Worm (Caenorhabditis elegans): ENCODE results near the gene F55H2.7.

F55H2.7 gene

ce11 chrIII:9507799-9508198 is 8.2 kb downstream of the F55H2.7 start, which contains the start of gene vha-14 (continued):
- TF ChIP-seq tag-97 (GFP tag; IDR thresholded peaks at IDR 0.05) (no peak), cey-2 (tag; optimal IDR thresholded peaks at IDR 0.05; ENCODE audit: borderline replicate concordance, insufficient read depth) (no peak), dpl-1 (GFP tag; optimal IDR thresholded peaks at IDR 0.05) (peak; percentile 35), ama-1 (optimal IDR thresholded peaks at IDR 0.05) (peak; percentile 43), D1046.2 (GFP tag; IDR thresholded peaks at IDR 0.05) (no peak), tra-1 (GFP tag; IDR thresholded peaks at IDR 0.05) (no peak), lin-29 (GFP tag; IDR thresholded peaks at IDR 0.05) (no peak), Y48G9A.11 (GFP tag; IDR thresholded peaks at IDR 0.05) (no peak), nhr-41 (GFP tag; IDR thresholded peaks at IDR 0.05) (no peak), attf-4 (tag; optimal IDR thresholded peaks at IDR 0.05) (no peak), hlh-30 (tag; optimal IDR thresholded peaks at IDR 0.05; ENCODE audit: insufficient read depth) (peak; percentile 92), nhr-76 (tag; optimal IDR thresholded peaks at IDR 0.05) (no peak), arid-1 (GFP tag; conservative IDR thresholded peaks at IDR 0.05) (no peak), nhr-42 (GFP tag; IDR thresholded peaks at IDR 0.05) (no peak), zfp-2 (tag; optimal IDR thresholded peaks at IDR 0.05) (no peak), F26F4.8 (GFP tag; conservative IDR thresholded peaks at IDR 0.05) (no peak), lim-7 (GFP tag; IDR thresholded peaks at IDR 0.05) (no peak), jun-1 (tag; optimal IDR thresholded peaks at IDR 0.05) (no peak), daf-16 (GFP tag; optimal IDR thresholded peaks at IDR 0.05) (no peak), daf-16 (tag; optimal IDR thresholded peaks at IDR 0.05) (peak; percentile 33), mxl-3 (GFP tag; optimal IDR thresholded peaks at IDR 0.05) (no peak), duxl-1 (tag; optimal IDR thresholded peaks at IDR 0.05; ENCODE audit: poor library complexity) (no peak), nhr-28 (tag; optimal IDR thresholded peaks at IDR 0.05) (peak; percentile 65), zip-2 (tag; optimal IDR thresholded peaks at IDR 0.05) (no peak), lir-3 (tag; optimal IDR thresholded peaks at IDR 0.05) (no peak), ceh-32 (tag; optimal IDR thresholded peaks at IDR 0.05; ENCODE audit: poor library complexity) (no peak), nhr-6 (tag; optimal IDR thresholded peaks at IDR 0.05) (peak; percentile 97), snpc-4 (tag; optimal IDR thresholded peaks at IDR 0.05) (no peak), fos-1 (tag; optimal IDR thresholded peaks at IDR 0.05) (no peak), dve-1 (tag; optimal IDR thresholded peaks at IDR 0.05; ENCODE audit: insufficient read depth) (peak; percentile 27), F44E2.7 (GFP tag; IDR thresholded peaks at IDR 0.05) (no peak), ceh-28 (tag; optimal IDR thresholded peaks at IDR 0.05) (no peak), nhr-11 (tag; optimal IDR thresholded peaks at IDR 0.05) (no peak), egl-43 (GFP tag; IDR thresholded peaks at IDR 0.05) (no peak), ceh-82 (tag; optimal IDR thresholded peaks at IDR 0.05) (no peak), daf-12 (tag; optimal IDR thresholded peaks at IDR 0.05) (no peak), ZK337.2 (GFP tag; IDR thresholded peaks at IDR 0.05) (no peak), madf-5 (GFP tag; IDR thresholded peaks at IDR 0.05) (no peak), mxl-2 (GFP tag; conservative IDR thresholded peaks at IDR 0.05) (no peak), unc-62 (GFP tag; optimal IDR thresholded peaks at IDR 0.05 in 1 of 2) (peak in 1 of 2 experiments; percentile 69), unc-62 (tag; optimal IDR thresholded peaks at IDR 0.05) (no peak), dmd-8 (GFP tag; IDR thresholded peaks at IDR 0.05) (no peak), mdl-1 (tag; optimal IDR thresholded peaks at IDR 0.05) (no peak), nhr-48 (tag; optimal IDR thresholded peaks at IDR 0.05) (no peak), ces-1 (GFP tag; optimal IDR thresholded peaks at IDR 0.05) (no peak), nhr-111 (GFP tag; optimal IDR thresholded peaks at IDR 0.05) (no peak), daf-19 (GFP tag; conservative IDR thresholded peaks at IDR 0.05) (no peak), ctbp-1 (GFP tag; IDR thresholded peaks at IDR 0.05) (no peak), F49E8.2 (tag; optimal IDR thresholded peaks at IDR 0.05; ENCODE audit: borderline replicate concordance) (no peak), egl-27 (tag; optimal IDR thresholded peaks at IDR 0.05) (no peak), ceh-62 (tag; optimal IDR thresholded peaks at IDR 0.05) (no peak), nhr-25 (tag; optimal IDR thresholded peaks at IDR 0.05; ENCODE audit: borderline replicate concordance, insufficient read depth) (no peak), aha-1 (tag) (peak; percentile 67)

All from whole organism, L4 larva.